Fruit fly (Drosophila melanogaster) whole organism: Measurements from ENCODE around the gene orb2.

ENCODE experiments used
- CG8478 ChIP-seq: fragments of >200 bp; optimal IDR thresholded peaks from 2 replicates; lab custom pipeline; 2018; ENCODE audit warnings: inconsistent platforms
- pan ChIP-seq: fragments of >200 bp; optimal IDR thresholded peaks from 2 replicates; lab custom pipeline; 2017
- usp ChIP-seq: fragments of >200 bp; optimal IDR thresholded peaks from 2 replicates; lab custom pipeline; 2017; ENCODE audit warnings: missing biosample characterization, missing genetic modification characterization, mixed read lengths

dm6 chr3L:8952549-8953198, 1.6 kb downstream of the orb2 start:
- TF ChIP-seq CG8478 (lab: Kevin White, UChicago) (no peak), pan (no peak), usp (GFP tag; lab: Kevin White, UChicago) (no peak)
